Fruit fly (Drosophila melanogaster) whole organism, embryonic: ENCODE results near the gene CG13982.

ENCODE experiments used
- Aef1 ChIP-seq: fragments of 200-800 bp; sonication (Bioruptor generic); IDR thresholded peaks from 3 replicates; pipeline ENCODE4 v1.3.6; 2022; ENCODE audit warnings: missing biosample characterization, missing genetic modification characterization
- B-H2 ChIP-seq: fragments of 200-800 bp; sonication (Bioruptor generic); optimal IDR thresholded peaks from 2 replicates; lab custom pipeline; 2018; ENCODE audit warnings: missing biosample characterization, mild to moderate bottlenecking, missing genetic modification characterization
- CG10543 ChIP-seq: fragments of 200-800 bp; sonication (Bioruptor generic); optimal IDR thresholded peaks from 3 replicates; lab custom pipeline; 2017; ENCODE audit warnings: missing biosample characterization, mild to moderate bottlenecking, missing genetic modification characterization, moderate library complexity
- CG10654 ChIP-seq: fragments of 200-800 bp; sonication (Bioruptor generic); optimal IDR thresholded peaks from 2 replicates; lab custom pipeline; 2016; ENCODE audit warnings: missing biosample characterization, missing genetic modification characterization
- CG11696 ChIP-seq: fragments of 200-800 bp; sonication (Bioruptor generic); IDR thresholded peaks from 2 replicates; pipeline ENCODE4 v1.3.6; 2022; ENCODE audit warnings: missing biosample characterization, missing genetic modification characterization
- CG12659 ChIP-seq: fragments of 200-800 bp; sonication (Bioruptor generic); optimal IDR thresholded peaks from 3 replicates; lab custom pipeline; 2017; ENCODE audit warnings: mild to moderate bottlenecking, missing biosample characterization, missing genetic modification reagents, missing genetic modification characterization
- CG16813 ChIP-seq: fragments of 200-800 bp; sonication (Bioruptor generic); IDR thresholded peaks from 3 replicates; pipeline ENCODE4 v1.3.6; 2022; ENCODE audit warnings: missing biosample characterization, missing genetic modification characterization; ENCODE audit not compliant: partially characterized antibody
- CG2116 ChIP-seq: fragments of 200-800 bp; sonication (Bioruptor generic); optimal IDR thresholded peaks from 3 replicates; lab custom pipeline; 2018; ENCODE audit warnings: missing biosample characterization, mild to moderate bottlenecking, missing genetic modification characterization
- CG2199 ChIP-seq: fragments of 200-800 bp; sonication (Bioruptor generic); IDR thresholded peaks from 3 replicates; pipeline ENCODE4 v1.3.6; 2022; ENCODE audit warnings: missing biosample characterization, missing genetic modification characterization
- CG3726 ChIP-seq: fragments of 200-800 bp; sonication (Bioruptor generic); IDR thresholded peaks from 3 replicates; pipeline ENCODE4, ENCODE4 v1.3.6; 2022; ENCODE audit warnings: missing biosample characterization, missing genetic modification characterization
- CG43689 ChIP-seq: fragments of 200-800 bp; sonication (Bioruptor generic); IDR thresholded peaks from 2 replicates; pipeline ENCODE4 v1.3.6; 2022; ENCODE audit warnings: missing biosample characterization, missing genetic modification characterization
- CG6175 ChIP-seq: fragments of 200-800 bp; sonication (Bioruptor generic); IDR thresholded peaks from 3 replicates; pipeline ENCODE4 v1.3.6; 2022; ENCODE audit warnings: missing biosample characterization, missing genetic modification characterization
- CG6272 ChIP-seq: fragments of 200-800 bp; sonication (Bioruptor generic); IDR thresholded peaks from 2 replicates; pipeline ENCODE4 v1.3.6; 2022; ENCODE audit warnings: missing biosample characterization, missing genetic modification characterization
- CG7928 ChIP-seq: fragments of 200-800 bp; sonication (Bioruptor generic); optimal IDR thresholded peaks from 2 replicates; lab custom pipeline; 2017; ENCODE audit warnings: missing biosample characterization, mild to moderate bottlenecking, missing genetic modification characterization
- CG8290 ChIP-seq, 3 experiments: fragments of 200-800 bp; sonication (Bioruptor generic); optimal IDR thresholded peaks; 2 replicates each; lab custom pipeline; 2016 to 2019; ENCODE audit warnings: missing biosample characterization in 3 of 3, missing genetic modification characterization in 3 of 3, mild to moderate bottlenecking in 2 of 3, moderate library complexity in 1 of 3
- CrebB ChIP-seq: fragments of 200-800 bp; sonication (Bioruptor generic); optimal IDR thresholded peaks from 3 replicates; lab custom pipeline; 2018; ENCODE audit warnings: missing biosample characterization, mild to moderate bottlenecking, missing genetic modification characterization
- Eip74EF ChIP-seq, 2 experiments: fragments of 200-800 bp in 1 of 2; fragments of >200 bp in 1 of 2; sonication (Bioruptor generic) in 1 of 2; optimal IDR thresholded peaks; 2 replicates each; lab custom pipeline; 2017 to 2019; ENCODE audit warnings: missing biosample characterization in 2 of 2, missing genetic modification characterization in 2 of 2, mild to moderate bottlenecking in 1 of 2, moderate library complexity in 1 of 2
- Ets65A ChIP-seq: fragments of 200-800 bp; sonication (Bioruptor generic); peaks from one replicate; lab custom pipeline; 2016; ENCODE audit warnings: missing biosample characterization, missing genetic modification characterization
- Max ChIP-seq: fragments of 200-800 bp; sonication (Bioruptor generic); optimal IDR thresholded peaks from 2 replicates; lab custom pipeline; 2016; ENCODE audit warnings: missing biosample characterization, mild to moderate bottlenecking, missing genetic modification characterization
- Opbp ChIP-seq: fragments of 200-800 bp; sonication (Bioruptor generic); IDR thresholded peaks from 3 replicates; pipeline ENCODE4 v1.3.6; 2022; ENCODE audit warnings: missing biosample characterization, missing genetic modification characterization; ENCODE audit not compliant: partially characterized antibody
- Trl ChIP-seq, 3 experiments: fragments of >200 bp in 2 of 3; fragments of 200-800 bp in 1 of 3; sonication (Bioruptor generic) in 1 of 3; optimal IDR thresholded peaks; 2 replicates in 1 of 3; 3 replicates in 2 of 3; lab custom pipeline; 2016 to 2017; ENCODE audit warnings: missing biosample characterization in 1 of 3, missing genetic modification characterization in 1 of 3
- abd-A ChIP-seq: fragments of 200-800 bp; sonication (Bioruptor generic); optimal IDR thresholded peaks from 3 replicates; lab custom pipeline; 2019; ENCODE audit warnings: missing biosample characterization, mild to moderate bottlenecking, missing genetic modification characterization, moderate library complexity
- amos ChIP-seq: fragments of 200-800 bp; sonication (Bioruptor generic); IDR thresholded peaks from 2 replicates; pipeline ENCODE4 v1.3.6; 2022; ENCODE audit warnings: missing biosample characterization, missing genetic modification characterization; ENCODE audit not compliant: partially characterized antibody
- aop ChIP-seq: fragments of 200-800 bp; sonication (Bioruptor generic); IDR thresholded peaks from 2 replicates; pipeline ENCODE4 v1.3.6; 2022; ENCODE audit warnings: missing biosample characterization, missing genetic modification characterization
- bab2 ChIP-seq: fragments of 200-800 bp; sonication (Bioruptor generic); optimal IDR thresholded peaks from 2 replicates; lab custom pipeline; 2016; ENCODE audit warnings: missing biosample characterization, missing genetic modification characterization
- cad ChIP-seq: fragments of >200 bp; optimal IDR thresholded peaks from 2 replicates; lab custom pipeline; 2017; ENCODE audit warnings: missing biosample characterization, missing genetic modification characterization
- crp ChIP-seq, 2 experiments: fragments of 200-800 bp; sonication (Bioruptor generic); optimal IDR thresholded peaks; 2 replicates in 1 of 2; 3 replicates in 1 of 2; lab custom pipeline; 2017; ENCODE audit warnings: missing biosample characterization in 2 of 2, missing genetic modification characterization in 2 of 2, mild to moderate bottlenecking in 1 of 2, moderate library complexity in 1 of 2
- cwo ChIP-seq: fragments of 200-800 bp; sonication (Bioruptor generic); optimal IDR thresholded peaks from 3 replicates; lab custom pipeline; 2017; ENCODE audit warnings: missing biosample characterization, missing genetic modification characterization, mild to moderate bottlenecking, moderate library complexity, missing genetic modification reagents
- dimm ChIP-seq: fragments of 200-800 bp; sonication (Bioruptor generic); IDR thresholded peaks from 2 replicates; pipeline ENCODE4 v1.3.6; 2022; ENCODE audit warnings: missing biosample characterization, missing genetic modification characterization
- dm ChIP-seq: fragments of 200-800 bp; sonication (Bioruptor generic); optimal IDR thresholded peaks from 3 replicates; lab custom pipeline; 2016; ENCODE audit warnings: missing biosample characterization, missing genetic modification characterization
- ewg ChIP-seq: fragments of 200-800 bp; sonication (Bioruptor generic); optimal IDR thresholded peaks from 3 replicates; lab custom pipeline; 2017; ENCODE audit warnings: mild to moderate bottlenecking, missing biosample characterization, missing genetic modification reagents, missing genetic modification characterization
- fu2 ChIP-seq: fragments of 200-800 bp; sonication (Bioruptor generic); optimal IDR thresholded peaks from 2 replicates; lab custom pipeline; 2016; ENCODE audit warnings: missing biosample characterization, missing genetic modification characterization
- hkb ChIP-seq, 2 experiments: fragments of 200-800 bp in 1 of 2; fragments of >200 bp in 1 of 2; sonication (Bioruptor generic) in 1 of 2; IDR thresholded peaks in 1 of 2; optimal IDR thresholded peaks in 1 of 2; 2 replicates each; pipeline versions ENCODE4 v1.3.6 to Lab custom; 2017 to 2022; ENCODE audit warnings: missing biosample characterization in 1 of 2, missing genetic modification characterization in 1 of 2
- lab ChIP-seq: fragments of 200-800 bp; sonication (Bioruptor generic); optimal IDR thresholded peaks from 3 replicates; lab custom pipeline; 2017; ENCODE audit warnings: missing biosample characterization, missing genetic modification characterization, mild to moderate bottlenecking, moderate library complexity, missing genetic modification reagents
- lov ChIP-seq, 2 experiments: fragments of 200-800 bp in 1 of 2; fragments of >200 bp in 1 of 2; sonication (Bioruptor generic) in 1 of 2; IDR thresholded peaks in 1 of 2; optimal IDR thresholded peaks in 1 of 2; 2 replicates in 1 of 2; 3 replicates in 1 of 2; pipeline versions ENCODE4 v1.3.6 to Lab custom; 2017 to 2022; ENCODE audit warnings: missing biosample characterization in 1 of 2, missing genetic modification characterization in 1 of 2
- p53 ChIP-seq: fragments of 200-800 bp; sonication (Bioruptor generic); optimal IDR thresholded peaks from 2 replicates; lab custom pipeline; 2016; ENCODE audit warnings: missing biosample characterization, missing genetic modification characterization
- pho ChIP-seq: fragments of 200-800 bp; sonication (Bioruptor generic); optimal IDR thresholded peaks from 2 replicates; lab custom pipeline; 2016; ENCODE audit warnings: missing biosample characterization, missing genetic modification characterization
- phol ChIP-seq: fragments of 200-800 bp; sonication (Bioruptor generic); optimal IDR thresholded peaks from 3 replicates; lab custom pipeline; 2018; ENCODE audit warnings: missing biosample characterization, mild to moderate bottlenecking, missing genetic modification characterization, moderate library complexity
- psq ChIP-seq: fragments of 200-800 bp; sonication (Bioruptor generic); optimal IDR thresholded peaks from 2 replicates; lab custom pipeline; 2017; ENCODE audit warnings: missing biosample characterization, missing genetic modification characterization
- rib ChIP-seq: fragments of 200-800 bp; sonication (Bioruptor generic); IDR thresholded peaks from 2 replicates; pipeline ENCODE4 v1.3.6; 2022; ENCODE audit warnings: missing biosample characterization, missing genetic modification characterization
- salm ChIP-seq: fragments of 200-800 bp; sonication (Bioruptor generic); optimal IDR thresholded peaks from 2 replicates; lab custom pipeline; 2018; ENCODE audit warnings: missing biosample characterization, mild to moderate bottlenecking, missing genetic modification characterization
- slp2 ChIP-seq: fragments of 200-800 bp; sonication (Bioruptor generic); optimal IDR thresholded peaks from 2 replicates; lab custom pipeline; 2016; ENCODE audit warnings: missing biosample characterization, missing genetic modification characterization
- stc ChIP-seq: fragments of 200-800 bp; sonication (Bioruptor generic); IDR thresholded peaks from 2 replicates; pipeline ENCODE4 v1.3.6; 2022; ENCODE audit warnings: missing biosample characterization, missing genetic modification characterization
- tll ChIP-seq, 2 experiments: fragments of 200-800 bp in 1 of 2; fragments of >200 bp in 1 of 2; sonication (Bioruptor generic) in 1 of 2; optimal IDR thresholded peaks; 2 replicates each; lab custom pipeline; 2017 to 2019; ENCODE audit warnings: missing biosample characterization in 2 of 2, missing genetic modification characterization in 2 of 2, mild to moderate bottlenecking in 1 of 2, moderate library complexity in 1 of 2
- tna ChIP-seq: fragments of 200-800 bp; sonication (Bioruptor generic); IDR thresholded peaks from 2 replicates; pipeline ENCODE4 v1.3.6; 2022; ENCODE audit warnings: missing biosample characterization, missing genetic modification characterization; ENCODE audit not compliant: partially characterized antibody
- unpg ChIP-seq: fragments of 200-800 bp; sonication (Bioruptor generic); optimal IDR thresholded peaks from 3 replicates; lab custom pipeline; 2018; ENCODE audit warnings: missing biosample characterization, mild to moderate bottlenecking, missing genetic modification characterization, moderate library complexity
- vnd ChIP-seq: fragments of 200-800 bp; sonication (Bioruptor generic); IDR thresholded peaks from 3 replicates; pipeline ENCODE4 v1.3.6; 2022; ENCODE audit warnings: missing biosample characterization, missing genetic modification characterization; ENCODE audit not compliant: partially characterized antibody
- zfh1 ChIP-seq: fragments of 200-800 bp; sonication (Bioruptor generic); IDR thresholded peaks from 3 replicates; pipeline ENCODE4 v1.3.6; 2022; ENCODE audit warnings: missing biosample characterization, missing genetic modification characterization

CG13982 gene

DNA sequence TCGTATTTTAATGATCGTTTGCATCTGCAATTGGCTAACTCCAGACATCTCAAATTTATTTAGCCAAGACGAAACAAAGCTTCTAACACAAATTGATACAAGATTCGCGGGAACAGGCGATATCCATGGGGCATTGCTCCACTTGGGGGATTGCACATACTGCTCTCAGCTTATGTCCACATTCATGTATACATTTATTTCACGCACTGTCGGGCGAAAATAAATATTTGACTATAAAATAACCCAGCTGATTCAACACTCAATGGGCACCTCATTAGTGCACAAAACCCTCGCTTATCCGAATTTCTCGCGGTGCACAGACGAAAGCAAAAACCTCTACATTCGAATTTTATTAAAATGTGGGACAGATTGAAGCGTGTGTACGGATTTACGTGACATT lies 49.4 kb downstream of the CG13982 start (continued):
- no peak for TF ChIP-seq cwo (GFP tag; lab: Kevin White, UChicago)
- no peak for TF ChIP-seq slp2
- TF ChIP-seq aop, result no peak
- TF ChIP-seq CG8290 (GFP tag; optimal IDR thresholded peaks at IDR 0.05; lab: Kevin White, UChicago), result no peak
- peak; percentile 28 to 58 for TF ChIP-seq CG8290 (tag; optimal IDR thresholded peaks at IDR 0.05; lab: Kevin White, UChicago)
- no peak for TF ChIP-seq crp (GFP tag; optimal IDR thresholded peaks at IDR 0.05; lab: Kevin White, UChicago)
- no peak for TF ChIP-seq CG2116 (GFP tag; lab: Kevin White, UChicago)
- no peak for TF ChIP-seq CG43689 (GFP tag; lab: Robert Waterston, UW)
- TF ChIP-seq CG10654 (GFP tag; lab: Kevin White, UChicago), result peak; percentile 8
- TF ChIP-seq rib (GFP tag; lab: Robert Waterston, UW), result no peak
- TF ChIP-seq Aef1 (GFP tag; lab: Robert Waterston, UW), result no peak
- TF ChIP-seq CG10543 (GFP tag; lab: Kevin White, UChicago), result no peak
- TF ChIP-seq bab2 (GFP tag; lab: Kevin White, UChicago), result no peak
- TF ChIP-seq tna, result no peak
- no peak for TF ChIP-seq pho (GFP tag; lab: Kevin White, UChicago)
- TF ChIP-seq Opbp (GFP tag; lab: Robert Waterston, UW), result no peak
- no peak for TF ChIP-seq tll (GFP tag; optimal IDR thresholded peaks at IDR 0.05; lab: Kevin White, UChicago)
- no peak for TF ChIP-seq cad (GFP tag; lab: Kevin White, UChicago)
- no peak for TF ChIP-seq dm
- TF ChIP-seq ewg, result no peak
- no peak for TF ChIP-seq p53 (GFP tag; lab: Kevin White, UChicago)
- TF ChIP-seq Ets65A, result no peak
- peak; percentile 56 for TF ChIP-seq salm (tag; lab: Kevin White, UChicago)
- no peak for TF ChIP-seq psq (GFP tag; lab: Kevin White, UChicago)
- no peak for TF ChIP-seq fu2 (GFP tag; lab: Kevin White, UChicago)
- peak; percentile 72 for TF ChIP-seq lab (GFP tag; lab: Kevin White, UChicago)
- no peak for TF ChIP-seq vnd (GFP tag; lab: Robert Waterston, UW)
- TF ChIP-seq CG11696 (GFP tag; lab: Robert Waterston, UW), result peak; percentile 55; the same call in 1 of the 2 replicates
- TF ChIP-seq CrebB (tag; lab: Kevin White, UChicago), result no peak
- TF ChIP-seq CG12659 (GFP tag; lab: Kevin White, UChicago), result peak; percentile 18
- peak; percentile 43; the same call in 1 of the 2 replicates for TF ChIP-seq stc (GFP tag; lab: Robert Waterston, UW)
- TF ChIP-seq CG6175 (GFP tag; lab: Robert Waterston, UW), result no peak
- no peak for TF ChIP-seq B-H2 (GFP tag; lab: Kevin White, UChicago)
- no peak for TF ChIP-seq CG16813 (GFP tag; lab: Robert Waterston, UW)
- TF ChIP-seq CG7928 (GFP tag; lab: Kevin White, UChicago), result no peak
- no peak for TF ChIP-seq lov (optimal IDR thresholded peaks at IDR 0.05; lab: Kevin White, UChicago)
- TF ChIP-seq lov (GFP tag; IDR thresholded peaks at IDR 0.05; lab: Robert Waterston, UW), result no peak
- TF ChIP-seq zfh1 (GFP tag; lab: Robert Waterston, UW), result peak; percentile 46; the same call in 1 of the 3 replicates
- TF ChIP-seq amos (GFP tag; lab: Robert Waterston, UW), result no peak
- no peak for TF ChIP-seq Max (GFP tag; lab: Kevin White, UChicago)
- TF ChIP-seq Trl (optimal IDR thresholded peaks at IDR 0.05; lab: Kevin White, UChicago), result no peak
- no peak for TF ChIP-seq Trl (GFP tag; optimal IDR thresholded peaks at IDR 0.05; lab: Kevin White, UChicago)
- no peak for TF ChIP-seq phol
- no peak for TF ChIP-seq abd-A (tag; lab: Kevin White, UChicago)
- TF ChIP-seq CG3726 (GFP tag; lab: Robert Waterston, UW), result no peak
- TF ChIP-seq Eip74EF (GFP tag; optimal IDR thresholded peaks at IDR 0.05; lab: Kevin White, UChicago), result no peak
- TF ChIP-seq unpg (GFP tag; lab: Kevin White, UChicago), result peak; percentile 46
- no peak for TF ChIP-seq CG6272 (GFP tag; lab: Robert Waterston, UW)
- no peak for TF ChIP-seq CG2199 (GFP tag; lab: Robert Waterston, UW)
- TF ChIP-seq dimm (GFP tag; lab: Robert Waterston, UW), result no peak
- TF ChIP-seq hkb (optimal IDR thresholded peaks at IDR 0.05; lab: Kevin White, UChicago), result no peak
- peak; percentile 35; the same call in 1 of the 2 replicates for TF ChIP-seq hkb (GFP tag; IDR thresholded peaks at IDR 0.05; lab: Robert Waterston, UW)
